Worm (Caenorhabditis elegans): ENCODE data around the gene pqn-80.
A peak's percentile ranks its signal among the peaks of the same experiment; 100 is the strongest.

The pqn-80 gene

DNA sequence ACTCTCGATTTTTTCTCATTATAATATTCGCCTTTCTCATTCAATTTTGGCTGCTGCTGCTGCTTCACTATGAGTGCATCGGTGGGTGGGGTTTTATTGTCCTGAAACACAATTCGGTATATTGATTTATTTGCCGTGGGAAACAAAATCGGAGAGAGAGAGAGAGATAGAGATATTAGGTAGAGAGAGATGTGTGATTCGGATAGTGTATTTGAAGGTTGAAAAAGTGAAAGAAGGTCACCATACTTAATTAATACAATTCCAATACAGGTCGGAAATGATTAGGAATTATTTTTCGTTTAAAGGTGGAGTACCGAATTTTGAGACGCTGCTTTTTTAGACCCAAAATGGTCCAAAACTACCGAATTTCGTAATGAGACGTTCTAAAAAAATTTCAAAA lies 35.8 kb downstream of the pqn-80 start, which contains the start of gene tpst-1:
tpst-1 (minus strand) TSS at position 101 of the 400 bp plus-strand sequence.
- no peak for TF ChIP-seq ccch-3 (GFP tag; optimal IDR thresholded peaks at IDR 0.05)
- no peak for TF ChIP-seq tbp1 (GFP tag; optimal IDR thresholded peaks at IDR 0.05)
- no peak for TF ChIP-seq hmg-1.2 (GFP tag; IDR thresholded peaks at IDR 0.05)
- TF ChIP-seq atf-7 (tag; optimal IDR thresholded peaks at IDR 0.05), result no peak
- no peak for TF ChIP-seq egl-18 (GFP tag; IDR thresholded peaks at IDR 0.05)
- no peak for TF ChIP-seq rcor-1 (GFP tag; IDR thresholded peaks at IDR 0.05)
- TF ChIP-seq snpc-4 (GFP tag; optimal IDR thresholded peaks at IDR 0.05), result no peak
- no peak for TF ChIP-seq snpc-4 (tag; optimal IDR thresholded peaks at IDR 0.05)
- TF ChIP-seq sptf-2 (GFP tag; optimal IDR thresholded peaks at IDR 0.05), result no peak
- TF ChIP-seq K12H6.12 (tag; optimal IDR thresholded peaks at IDR 0.05), result no peak
- no peak for TF ChIP-seq ceh-58 (GFP tag; IDR thresholded peaks at IDR 0.05)
- TF ChIP-seq lsy-27 (tag; optimal IDR thresholded peaks at IDR 0.05; ENCODE audit: borderline replicate concordance, insufficient read depth), result no peak
- TF ChIP-seq xnd-1 (tag; optimal IDR thresholded peaks at IDR 0.05), result no peak
- TF ChIP-seq hsf-1 (GFP tag; IDR thresholded peaks at IDR 0.05), result no peak
- TF ChIP-seq him-1 (tag; optimal IDR thresholded peaks at IDR 0.05), result no peak
- TF ChIP-seq nfya-2 (GFP tag; IDR thresholded peaks at IDR 0.05), result no peak
- no peak for TF ChIP-seq cebp-1 (GFP tag; IDR thresholded peaks at IDR 0.05)
- TF ChIP-seq cebp-1 (tag; optimal IDR thresholded peaks at IDR 0.05), result no peak

DNA sequence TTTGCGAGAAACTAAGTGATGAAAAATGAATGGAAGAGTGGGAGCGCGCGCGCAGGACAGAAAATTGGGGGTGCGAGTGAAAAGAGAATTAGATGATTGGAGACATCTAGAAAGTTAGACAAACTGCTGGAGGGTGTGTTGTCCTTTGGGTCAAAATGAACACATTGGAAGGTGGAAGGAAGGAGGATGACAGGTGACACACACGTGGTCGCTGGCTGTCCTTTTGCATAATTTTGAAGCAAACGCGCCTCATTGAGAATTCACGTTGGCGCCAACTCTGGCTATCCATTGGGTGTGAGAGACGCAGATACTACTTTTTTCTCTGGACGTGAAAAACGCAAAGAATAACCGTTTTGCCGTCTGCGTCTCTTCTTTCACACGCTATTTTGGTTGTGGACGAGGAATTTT lies 39.1 kb downstream of the pqn-80 start:
- TF ChIP-seq hmg-1.2 (GFP tag; IDR thresholded peaks at IDR 0.05), result peak; percentile 44; the same call in 1 of the 2 replicates
- TF ChIP-seq attf-5 (GFP tag; optimal IDR thresholded peaks at IDR 0.05), result peak; percentile 16
- TF ChIP-seq nfyb-1 (GFP tag; IDR thresholded peaks at IDR 0.05), result 0 out of 2 replicates have a peak, but pooled peaks have one; percentile 22
- peak; percentile 75 for TF ChIP-seq mcd-1 (GFP tag; IDR thresholded peaks at IDR 0.05)

DNA sequence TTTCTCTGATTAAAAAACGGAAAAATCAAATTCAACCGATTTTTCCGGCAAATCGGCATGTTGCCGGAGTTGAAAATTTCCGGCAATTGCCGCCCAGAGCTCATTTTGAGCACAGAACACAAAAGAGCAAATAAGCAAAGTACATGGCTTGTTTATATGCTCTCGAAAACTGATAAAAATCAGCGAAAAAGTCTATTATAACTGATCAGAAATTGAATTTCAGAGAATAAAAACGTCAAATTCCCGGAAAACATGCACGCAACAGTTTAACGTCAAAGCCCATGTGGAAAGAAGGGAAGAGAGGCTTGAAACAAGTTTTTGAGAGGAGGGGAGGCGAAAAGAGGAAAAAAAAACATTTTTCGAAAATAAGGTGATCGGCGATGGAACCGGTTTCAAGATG lies 42.5 kb downstream of the pqn-80 start:
- no peak for TF ChIP-seq attf-6 (GFP tag; IDR thresholded peaks at IDR 0.05)
- TF ChIP-seq sptf-2 (GFP tag; optimal IDR thresholded peaks at IDR 0.05), result no peak
- no peak for TF ChIP-seq hrde-1 (tag; optimal IDR thresholded peaks at IDR 0.05; ENCODE audit: borderline replicate concordance)
- no peak for TF ChIP-seq ztf-26 (tag; optimal IDR thresholded peaks at IDR 0.05)
- TF ChIP-seq nhr-179 (tag; optimal IDR thresholded peaks at IDR 0.05), result no peak
- no peak for TF ChIP-seq egl-44 (GFP tag; IDR thresholded peaks at IDR 0.05)
- TF ChIP-seq ccch-3 (GFP tag; optimal IDR thresholded peaks at IDR 0.05), result no peak
- no peak for TF ChIP-seq athp-1 (tag; optimal IDR thresholded peaks at IDR 0.05)
- TF ChIP-seq madf-8 (GFP tag; conservative IDR thresholded peaks at IDR 0.05), result no peak
- no peak for TF ChIP-seq rpc-1 (optimal IDR thresholded peaks at IDR 0.05)
- no peak for TF ChIP-seq rpc-1 (tag; optimal IDR thresholded peaks at IDR 0.05)
- no peak for TF ChIP-seq xnd-1 (tag; optimal IDR thresholded peaks at IDR 0.05)
- no peak for TF ChIP-seq snpc-1.3 (tag; optimal IDR thresholded peaks at IDR 0.05; ENCODE audit: insufficient read depth)
- TF ChIP-seq nhr-27 (tag; optimal IDR thresholded peaks at IDR 0.05), result no peak
- no peak for TF ChIP-seq D2030.7 (GFP tag; IDR thresholded peaks at IDR 0.05)
- TF ChIP-seq aptf-2 (GFP tag; conservative IDR thresholded peaks at IDR 0.05), result no peak
- no peak for TF ChIP-seq hmg-20 (GFP tag; IDR thresholded peaks at IDR 0.05)
- no peak for TF ChIP-seq lir-1 (GFP tag; conservative IDR thresholded peaks at IDR 0.05)

Measured in whole organism, young adult.